Fruit fly (Drosophila melanogaster): Measurements from ENCODE around the gene robl37BC.

robl37BC gene

DNA sequence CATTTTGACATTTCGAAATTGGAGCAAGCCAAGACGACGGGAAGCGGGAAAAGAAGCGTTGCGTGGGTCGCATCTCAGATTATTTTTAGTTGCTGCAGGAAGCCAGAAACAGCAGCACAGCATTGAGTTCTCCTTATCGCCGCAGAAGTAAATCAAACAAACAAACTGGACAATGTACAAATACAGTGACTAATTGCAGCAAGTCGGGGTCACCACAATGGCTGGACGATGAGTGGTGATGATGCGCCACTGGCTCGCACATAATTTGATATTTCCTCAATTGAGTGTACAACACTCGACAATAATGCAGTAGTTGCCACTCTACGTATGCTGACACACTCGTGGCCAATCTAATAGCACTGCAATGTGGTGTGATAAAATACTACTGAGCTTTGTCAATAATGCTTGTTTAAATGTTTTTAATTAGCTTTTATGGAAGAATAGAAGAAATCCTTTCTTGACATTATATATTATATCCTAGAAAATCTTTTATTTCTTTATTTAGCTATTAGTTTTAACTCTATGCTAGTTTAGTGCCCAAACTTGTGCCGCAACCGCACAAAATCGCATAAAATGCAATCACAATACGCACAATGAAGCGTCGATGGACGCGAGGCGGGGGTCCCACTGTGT, 28.6 kb upstream of the robl37BC start (continued):
- TF ChIP-seq CG6854 (GFP tag; optimal IDR thresholded peaks at IDR 0.05) = no peak
- TF ChIP-seq CG10959 (GFP tag; IDR thresholded peaks at IDR 0.05) = no peak
- TF ChIP-seq yki (optimal IDR thresholded peaks at IDR 0.05) = no peak
- TF ChIP-seq CG6791 (GFP tag; IDR thresholded peaks at IDR 0.05; ENCODE audit: partially characterized antibody) = no peak
- no peak for TF ChIP-seq Hsf (GFP tag; optimal IDR thresholded peaks at IDR 0.05)
- peak; percentile 28 for TF ChIP-seq CG15269 (tag; optimal IDR thresholded peaks at IDR 0.05)
- no peak for TF ChIP-seq eyg (GFP tag; optimal IDR thresholded peaks at IDR 0.05)
- TF ChIP-seq disco-r (GFP tag; optimal IDR thresholded peaks at IDR 0.05) = no peak
- TF ChIP-seq tx (GFP tag; optimal IDR thresholded peaks at IDR 0.05) = no peak
- TF ChIP-seq Mad (GFP tag; optimal IDR thresholded peaks at IDR 0.05) = no peak
- TF ChIP-seq Antp (GFP tag; optimal IDR thresholded peaks at IDR 0.05) = no peak
- TF ChIP-seq CG18476 (GFP tag; optimal IDR thresholded peaks at IDR 0.05) = no peak
- TF ChIP-seq CG11247 (GFP tag; IDR thresholded peaks at IDR 0.05) = no peak
- TF ChIP-seq Eip74EF (GFP tag; optimal IDR thresholded peaks at IDR 0.05) = peak; percentile 10 to 60
- no peak for TF ChIP-seq odd (GFP tag; optimal IDR thresholded peaks at IDR 0.05)
- no peak for TF ChIP-seq CG16813 (GFP tag; IDR thresholded peaks at IDR 0.05; ENCODE audit: partially characterized antibody)
- peak; percentile 42 for TF ChIP-seq CG2678 (tag; optimal IDR thresholded peaks at IDR 0.05)
- TF ChIP-seq CG14014 (GFP tag; IDR thresholded peaks at IDR 0.05) = no peak
- TF ChIP-seq Oaz (GFP tag; IDR thresholded peaks at IDR 0.05) = no peak
- no peak for TF ChIP-seq Ada2b (GFP tag; IDR thresholded peaks at IDR 0.05)
- TF ChIP-seq CG11093 (GFP tag; IDR thresholded peaks at IDR 0.05) = no peak
- TF ChIP-seq CG30403 (GFP tag; optimal IDR thresholded peaks at IDR 0.05) = peak; percentile 21
- peak; percentile 24 for TF ChIP-seq Spps (tag; optimal IDR thresholded peaks at IDR 0.05)
- TF ChIP-seq CG4360 (GFP tag; IDR thresholded peaks at IDR 0.05) = no peak
- no peak for TF ChIP-seq YL-1 (GFP tag; optimal IDR thresholded peaks at IDR 0.05)
- no peak for TF ChIP-seq ranshi (GFP tag; IDR thresholded peaks at IDR 0.05)
- TF ChIP-seq CkIIα-i1 (GFP tag; IDR thresholded peaks at IDR 0.05) = no peak
- TF ChIP-seq nerfin-2 (GFP tag; IDR thresholded peaks at IDR 0.05; ENCODE audit: partially characterized antibody) = no peak
- TF ChIP-seq CG17361 (GFP tag; IDR thresholded peaks at IDR 0.05) = peak; percentile 32; the same call in 1 of the 3 replicates
- TF ChIP-seq CG1529 (GFP tag; optimal IDR thresholded peaks at IDR 0.05) = peak; percentile 29
- no peak for TF ChIP-seq CG17612 (GFP tag; IDR thresholded peaks at IDR 0.05)
- TF ChIP-seq CG4424 (GFP tag; optimal IDR thresholded peaks at IDR 0.05) = peak; percentile 18
- TF ChIP-seq Xrp1 (GFP tag; IDR thresholded peaks at IDR 0.05) = peak; percentile 55

DNA sequence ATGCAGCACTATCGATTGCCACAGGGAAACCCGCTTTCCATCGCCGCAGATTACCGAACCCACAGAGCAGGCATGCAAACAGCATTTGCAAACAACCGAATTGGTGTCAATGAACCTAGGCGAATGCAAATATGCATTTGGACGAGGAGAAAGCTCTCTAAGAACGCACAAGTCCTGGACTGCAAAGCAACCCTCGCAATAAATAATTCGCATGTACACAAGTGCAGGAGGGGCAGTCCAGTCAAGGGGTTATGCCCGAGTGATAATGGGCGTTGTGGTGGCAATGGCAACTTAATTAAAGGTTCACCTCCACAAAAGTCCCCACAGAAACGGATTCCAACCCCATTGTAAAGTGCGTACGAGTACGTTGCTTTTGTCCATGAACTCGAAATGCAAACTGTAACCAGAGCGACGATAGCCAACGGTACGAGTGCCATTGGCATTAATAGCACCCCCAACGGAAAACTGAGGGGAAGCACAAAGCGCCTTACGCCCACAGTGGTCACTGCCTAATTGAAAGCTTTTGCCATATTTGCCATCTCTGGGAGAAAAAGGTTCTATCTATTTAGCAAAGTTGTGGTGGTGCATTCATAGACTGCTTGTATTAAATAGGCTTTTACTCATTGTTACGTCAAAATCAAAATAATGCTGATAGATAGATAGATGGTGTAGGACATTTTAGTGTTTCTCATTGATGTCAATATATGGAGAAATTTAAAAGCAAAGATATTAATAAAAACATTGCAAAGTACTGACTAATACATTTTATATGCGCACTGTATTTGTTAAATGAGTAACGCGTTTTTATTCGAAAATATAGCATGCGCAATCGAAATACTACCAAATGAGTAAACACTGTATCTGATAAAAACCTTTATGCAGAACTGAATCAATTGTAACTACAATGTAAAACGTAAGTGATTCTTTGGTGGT, 27.6 kb upstream of the robl37BC start:
- TF ChIP-seq prd (optimal IDR thresholded peaks at IDR 0.05) (no peak), prd (GFP tag; IDR thresholded peaks at IDR 0.05) (no peak), grau (tag; optimal IDR thresholded peaks at IDR 0.05) (peak; percentile 84), ind (GFP tag; optimal IDR thresholded peaks at IDR 0.05) (no peak), HmgZ (tag; optimal IDR thresholded peaks at IDR 0.05) (no peak), CG7963 (GFP tag; IDR thresholded peaks at IDR 0.05; ENCODE audit: partially characterized antibody) (no peak), pzg (GFP tag; optimal IDR thresholded peaks at IDR 0.05) (no peak), disco-r (GFP tag; optimal IDR thresholded peaks at IDR 0.05) (no peak), Poxn (GFP tag; IDR thresholded peaks at IDR 0.05) (no peak), Hmx (GFP tag; optimal IDR thresholded peaks at IDR 0.05) (no peak), sim (GFP tag; IDR thresholded peaks at IDR 0.05) (no peak), CG9215 (GFP tag; IDR thresholded peaks at IDR 0.05) (0 out of 2 replicates have a peak, but pooled peaks have one; percentile 12), CG3281 (GFP tag; optimal IDR thresholded peaks at IDR 0.05) (no peak), Rfx (GFP tag; IDR thresholded peaks at IDR 0.05) (no peak), emc (GFP tag; optimal IDR thresholded peaks at IDR 0.05) (no peak), fu2 (GFP tag; optimal IDR thresholded peaks at IDR 0.05) (no peak), CG3726 (GFP tag; IDR thresholded peaks at IDR 0.05) (no peak), CG11723 (GFP tag; optimal IDR thresholded peaks at IDR 0.05) (no peak), otp (GFP tag; IDR thresholded peaks at IDR 0.05) (no peak)

Data from whole organism, embryonic.